Worm (Caenorhabditis elegans): ENCODE data around the gene art-1.

The art-1 gene

DNA sequence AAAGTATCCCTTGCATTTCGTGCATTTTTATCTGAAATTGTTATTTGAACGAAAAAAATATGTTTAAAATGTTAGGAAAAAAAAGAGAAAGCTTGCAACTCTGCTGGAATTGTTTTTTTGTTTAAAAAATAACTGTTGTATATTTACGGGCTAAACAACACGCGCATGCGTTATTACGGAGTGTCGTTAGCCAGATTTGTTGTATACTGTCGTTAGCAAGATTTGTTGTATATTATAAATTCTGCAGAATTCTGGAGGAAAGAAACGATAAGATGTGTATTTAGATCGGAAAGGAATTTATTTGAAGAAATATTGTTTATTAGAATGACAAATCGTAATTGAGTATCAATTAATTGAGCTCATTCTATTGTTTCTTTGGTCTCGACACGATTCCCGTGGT, 4.4 kb downstream of the art-1 start, which contains the start of gene eif-2Bgamma:
eif-2Bgamma (minus strand) TSS at position 31 of the 400 bp plus-strand sequence.
- TF ChIP-seq nhr-10 (tag; optimal IDR thresholded peaks at IDR 0.05) (no peak), lsy-2 (tag; optimal IDR thresholded peaks at IDR 0.05) (peak in 1 of 2 experiments; percentile 71), skn-1 (tag; optimal IDR thresholded peaks at IDR 0.05) (no peak), C34F6.9 (tag; optimal IDR thresholded peaks at IDR 0.05) (peak; percentile 65), zag-1 (tag; optimal IDR thresholded peaks at IDR 0.05) (no peak), unc-55 (GFP tag; optimal IDR thresholded peaks at IDR 0.05) (peak; percentile 71), gmeb-1 (tag; optimal IDR thresholded peaks at IDR 0.05) (peak; percentile 28), snpc-4 (tag; optimal IDR thresholded peaks at IDR 0.05) (peak; percentile 80), R02D3.7 (tag; optimal IDR thresholded peaks at IDR 0.05) (peak; percentile 64), nhr-129 (tag; optimal IDR thresholded peaks at IDR 0.05) (peak; percentile 46)

DNA sequence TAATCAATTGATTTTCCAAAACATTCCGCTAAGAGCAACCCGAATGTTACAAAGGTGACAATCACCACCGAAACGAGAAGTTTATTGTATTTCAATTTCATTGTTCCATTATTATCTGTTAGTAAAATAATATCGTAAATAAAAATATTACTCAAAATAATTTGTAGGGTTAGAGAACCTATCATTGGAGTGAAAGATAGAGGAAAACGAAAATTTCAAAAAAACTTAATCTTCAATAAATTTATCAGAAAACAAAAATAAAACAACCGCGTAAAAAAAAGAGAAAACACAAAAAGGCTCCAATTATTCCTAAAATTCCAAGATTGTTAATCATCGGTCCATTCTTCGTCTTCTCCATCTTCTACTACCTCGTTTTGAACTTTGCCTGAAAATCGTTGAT, 6.5 kb downstream of the art-1 start, which contains the start of gene tra-2:
tra-2 (minus strand) TSS at position 101 of the 400 bp plus-strand sequence.
- TF ChIP-seq gmeb-1 (tag; optimal IDR thresholded peaks at IDR 0.05) (no peak), nhr-11 (tag; optimal IDR thresholded peaks at IDR 0.05) (no peak), ztf-11 (tag; optimal IDR thresholded peaks at IDR 0.05) (no peak)

DNA sequence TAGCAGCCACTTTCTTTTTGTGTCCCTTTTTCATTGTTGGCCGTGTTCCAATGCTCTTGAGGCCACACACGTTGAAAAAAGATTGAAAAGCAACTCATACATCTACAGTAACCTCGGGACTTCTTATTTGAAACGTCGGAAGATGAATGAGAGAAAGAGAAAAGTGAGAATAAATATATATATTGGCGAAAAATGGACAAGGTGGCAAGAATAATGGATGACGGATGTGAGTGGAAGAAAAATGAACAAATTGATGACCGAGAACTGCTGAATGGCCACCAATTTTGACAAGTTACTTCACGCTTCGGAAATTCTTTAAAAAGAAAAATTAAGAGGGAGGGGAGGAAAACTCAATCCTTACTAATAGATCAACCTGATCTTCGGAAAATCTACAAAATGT, 13.9 kb downstream of the art-1 start:
- no peak for TF ChIP-seq sma-3 (GFP tag; optimal IDR thresholded peaks at IDR 0.05)
- no peak for TF ChIP-seq lin-13 (GFP tag; optimal IDR thresholded peaks at IDR 0.05)
- no peak for TF ChIP-seq alr-1 (tag; optimal IDR thresholded peaks at IDR 0.05)
- no peak for TF ChIP-seq ceh-16 (tag; optimal IDR thresholded peaks at IDR 0.05)
- TF ChIP-seq mdl-1 (tag; optimal IDR thresholded peaks at IDR 0.05): no peak

DNA sequence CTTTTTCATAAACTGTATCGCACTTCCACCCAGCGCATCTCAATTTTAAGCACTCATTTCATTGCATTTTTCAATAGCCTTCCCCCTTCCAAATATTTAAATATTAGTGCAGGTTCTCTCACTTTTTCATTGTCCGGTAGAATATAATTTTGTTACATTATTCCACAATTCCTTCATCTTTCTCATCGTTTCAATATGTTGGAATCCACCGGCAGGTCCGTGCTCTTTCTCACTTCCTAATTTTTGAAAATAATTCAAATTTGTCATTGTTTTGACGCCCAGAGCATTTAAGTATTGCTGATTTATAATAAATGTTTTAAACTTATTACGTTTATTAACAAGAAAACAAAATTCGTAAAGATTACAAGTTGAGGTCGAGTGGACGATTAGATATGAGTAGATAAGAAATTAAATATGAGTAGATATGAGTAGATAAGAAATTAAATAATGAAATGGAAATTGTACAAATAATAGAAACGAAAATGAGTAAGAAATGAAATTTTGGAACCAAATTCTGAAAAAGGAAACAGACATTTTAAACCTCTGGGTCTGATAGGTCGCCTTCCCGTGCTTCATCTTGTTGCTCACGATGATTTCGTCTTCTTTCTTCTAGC, 16.8 kb downstream of the art-1 start:
- TF ChIP-seq R02D3.7 (tag; optimal IDR thresholded peaks at IDR 0.05): no peak
- no peak for TF ChIP-seq lin-13 (GFP tag; optimal IDR thresholded peaks at IDR 0.05)
- no peak for TF ChIP-seq gmeb-1 (tag; optimal IDR thresholded peaks at IDR 0.05)
- TF ChIP-seq ceh-82 (tag; optimal IDR thresholded peaks at IDR 0.05): no peak
- no peak for TF ChIP-seq dmd-4 (tag; optimal IDR thresholded peaks at IDR 0.05)
- TF ChIP-seq nhr-11 (tag; optimal IDR thresholded peaks at IDR 0.05): no peak
- no peak for TF ChIP-seq unc-62 (GFP tag; optimal IDR thresholded peaks at IDR 0.05)
- TF ChIP-seq nhr-21 (tag; optimal IDR thresholded peaks at IDR 0.05): no peak
- TF ChIP-seq aly-2 (tag; optimal IDR thresholded peaks at IDR 0.05): no peak
- TF ChIP-seq nhr-10 (tag; optimal IDR thresholded peaks at IDR 0.05): no peak
- TF ChIP-seq lsy-2 (tag; optimal IDR thresholded peaks at IDR 0.05): no peak
- TF ChIP-seq sma-3 (GFP tag; optimal IDR thresholded peaks at IDR 0.05): no peak

DNA sequence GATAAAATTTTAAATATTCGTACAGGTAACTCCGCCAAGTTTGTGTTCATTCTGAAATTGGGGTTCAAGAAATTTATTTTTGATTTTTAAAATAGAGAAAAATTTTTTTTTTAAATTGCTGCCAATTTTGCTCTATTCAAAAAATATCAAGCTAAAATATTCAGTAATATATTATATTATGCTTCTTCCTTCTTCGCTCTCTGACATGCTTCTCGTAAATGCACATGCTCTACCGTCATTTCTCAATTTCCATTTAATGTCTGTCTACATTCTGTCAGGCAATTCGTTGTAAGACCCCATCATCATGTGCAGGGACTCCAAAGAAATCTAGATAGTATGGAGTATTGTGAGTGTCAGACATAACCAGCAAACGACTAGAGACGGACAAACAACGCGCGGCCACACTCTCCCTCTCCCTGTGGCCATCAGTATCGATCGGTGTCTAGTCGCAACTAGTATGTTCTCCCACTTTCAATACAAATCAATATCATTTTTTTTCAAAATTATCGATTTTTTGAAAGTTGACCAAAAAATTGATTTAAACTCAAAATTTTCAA, 20.7 kb downstream of the art-1 start, which contains the start of the genes malt-1 and ceh-38:
malt-1 (minus strand) TSS at position 51 of the 557 bp plus-strand sequence.
ceh-38 (plus strand) TSS at position 277 of the 557 bp plus-strand sequence.
- TF ChIP-seq sma-3 (GFP tag; optimal IDR thresholded peaks at IDR 0.05) (peak; percentile 87), ztf-1 (GFP tag; conservative IDR thresholded peaks at IDR 0.05) (no peak), nhr-12 (tag; optimal IDR thresholded peaks at IDR 0.05) (no peak), egl-27 (tag; optimal IDR thresholded peaks at IDR 0.05) (peak; percentile 95), crh-2 (tag; optimal IDR thresholded peaks at IDR 0.05) (peak; percentile 97), C34F6.9 (tag; optimal IDR thresholded peaks at IDR 0.05) (peak; percentile 99), fos-1 (tag; optimal IDR thresholded peaks at IDR 0.05) (peak; percentile 93), ceh-16 (tag; optimal IDR thresholded peaks at IDR 0.05) (peak; percentile 55), mbf-1 (tag; optimal IDR thresholded peaks at IDR 0.05) (no peak), unc-39 (tag; optimal IDR thresholded peaks at IDR 0.05) (no peak), nhr-23 (tag; optimal IDR thresholded peaks at IDR 0.05) (no peak), nhr-129 (tag; optimal IDR thresholded peaks at IDR 0.05) (peak; percentile 99), lin-11 (tag; optimal IDR thresholded peaks at IDR 0.05) (peak; percentile 85), unc-62 (GFP tag; optimal IDR thresholded peaks at IDR 0.05) (peak; percentile 87), lsy-2 (tag; optimal IDR thresholded peaks at IDR 0.05) (peak; percentile 85 to 98), nhr-25 (tag; optimal IDR thresholded peaks at IDR 0.05) (peak; percentile 92), lin-39 (tag; optimal IDR thresholded peaks at IDR 0.05) (peak; percentile 92), aly-2 (tag; optimal IDR thresholded peaks at IDR 0.05) (no peak), nhr-237 (tag; optimal IDR thresholded peaks at IDR 0.05) (peak; percentile 58), skn-1 (tag; optimal IDR thresholded peaks at IDR 0.05) (peak; percentile 45), ztf-4 (tag; optimal IDR thresholded peaks at IDR 0.05) (peak; percentile 95), gmeb-1 (tag; optimal IDR thresholded peaks at IDR 0.05) (peak; percentile 90), ztf-11 (tag; optimal IDR thresholded peaks at IDR 0.05) (no peak), ZK546.5 (tag; optimal IDR thresholded peaks at IDR 0.05) (peak; percentile 58), F13H6.1 (tag; optimal IDR thresholded peaks at IDR 0.05) (peak; percentile 96), mdl-1 (tag; optimal IDR thresholded peaks at IDR 0.05) (peak; percentile 73 to 96), ama-1 (optimal IDR thresholded peaks at IDR 0.05) (peak; percentile 72), sem-4 (tag; optimal IDR thresholded peaks at IDR 0.05) (peak; percentile 95), Y55F3AM.14 (GFP tag; optimal IDR thresholded peaks at IDR 0.05) (peak; percentile 71), elt-1 (tag; optimal IDR thresholded peaks at IDR 0.05) (no peak), ceh-82 (tag; optimal IDR thresholded peaks at IDR 0.05) (peak; percentile 19), peb-1 (tag; optimal IDR thresholded peaks at IDR 0.05) (no peak), nhr-77 (tag; optimal IDR thresholded peaks at IDR 0.05) (peak; percentile 61), nhr-11 (tag; optimal IDR thresholded peaks at IDR 0.05) (peak; percentile 40), nhr-21 (tag; optimal IDR thresholded peaks at IDR 0.05) (peak; percentile 89)

Measured in whole organism, L2 larva.